Worm (Caenorhabditis elegans): ENCODE data around the gene W01G7.4.

W01G7.4 gene

ce11 chrII:14104470-14104869, 43.9 kb downstream of the W01G7.4 start, which contains the start of gene gur-4:
Gene gur-4 (plus strand): TSS chrII:14104770.
- TF ChIP-seq nhr-237 (tag; optimal IDR thresholded peaks at IDR 0.05): no peak
- TF ChIP-seq alr-1 (tag; optimal IDR thresholded peaks at IDR 0.05; ENCODE audit: borderline replicate concordance): no peak
- no peak for TF ChIP-seq ceh-82 (tag; optimal IDR thresholded peaks at IDR 0.05)
- no peak for TF ChIP-seq nhr-47 (tag; optimal IDR thresholded peaks at IDR 0.05)
- TF ChIP-seq lin-14 (GFP tag; optimal IDR thresholded peaks at IDR 0.05): no peak
- no peak for TF ChIP-seq swsn-7 (tag; optimal IDR thresholded peaks at IDR 0.05)
- no peak for TF ChIP-seq blmp-1 (tag; optimal IDR thresholded peaks at IDR 0.05)

- TF ChIP-seq pag-3 (tag; optimal IDR thresholded peaks at IDR 0.05; ENCODE audit: borderline replicate concordance, insufficient read depth): no peak
- peak; percentile 59 for TF ChIP-seq nhr-85 (tag)
Measured at ce11 chrII:14106164-14106563, 45.6 kb downstream of the W01G7.4 start.

- TF ChIP-seq tlp-1 (tag; optimal IDR thresholded peaks at IDR 0.05): no peak
- TF ChIP-seq jun-1 (tag; optimal IDR thresholded peaks at IDR 0.05): no peak
- no peak for TF ChIP-seq zag-1 (tag; optimal IDR thresholded peaks at IDR 0.05)
- no peak for TF ChIP-seq ceh-90 (tag; optimal IDR thresholded peaks at IDR 0.05)
- TF ChIP-seq nhr-77 (tag; optimal IDR thresholded peaks at IDR 0.05): no peak
- no peak for TF ChIP-seq mdl-1 (tag; optimal IDR thresholded peaks at IDR 0.05)
- TF ChIP-seq mep-1 (tag; optimal IDR thresholded peaks at IDR 0.05): no peak
- no peak for TF ChIP-seq aha-1 (tag; optimal IDR thresholded peaks at IDR 0.05)
Measured at ce11 chrII:14109184-14109664, 48.7 kb downstream of the W01G7.4 start, which contains the start of gene cpg-7. Gene cpg-7 (minus strand): TSS chrII:14109234.
